Worm (Caenorhabditis elegans) whole organism, L1 larva: Measurements from ENCODE around the gene Y53C12A.3.

Source experiments
- blmp-1 ChIP-seq: fragments of 150-350 bp; optimal IDR thresholded peaks from 2 replicates; lab custom pipeline; 2014; ENCODE audit warnings: missing biosample characterization, missing genetic modification characterization
- elt-2 ChIP-seq: sonication (generic microtip); optimal IDR thresholded peaks from 2 replicates; lab custom pipeline; 2016; ENCODE audit warnings: missing genetic modification characterization, mild to moderate bottlenecking, inconsistent platforms, missing compliant biosample characterization, missing genetic modification reagents
- nhr-77 ChIP-seq: fragments of 150-350 bp; optimal IDR thresholded peaks from 2 replicates; lab custom pipeline; 2014; ENCODE audit warnings: missing biosample characterization, missing genetic modification characterization

The Y53C12A.3 gene

DNA sequence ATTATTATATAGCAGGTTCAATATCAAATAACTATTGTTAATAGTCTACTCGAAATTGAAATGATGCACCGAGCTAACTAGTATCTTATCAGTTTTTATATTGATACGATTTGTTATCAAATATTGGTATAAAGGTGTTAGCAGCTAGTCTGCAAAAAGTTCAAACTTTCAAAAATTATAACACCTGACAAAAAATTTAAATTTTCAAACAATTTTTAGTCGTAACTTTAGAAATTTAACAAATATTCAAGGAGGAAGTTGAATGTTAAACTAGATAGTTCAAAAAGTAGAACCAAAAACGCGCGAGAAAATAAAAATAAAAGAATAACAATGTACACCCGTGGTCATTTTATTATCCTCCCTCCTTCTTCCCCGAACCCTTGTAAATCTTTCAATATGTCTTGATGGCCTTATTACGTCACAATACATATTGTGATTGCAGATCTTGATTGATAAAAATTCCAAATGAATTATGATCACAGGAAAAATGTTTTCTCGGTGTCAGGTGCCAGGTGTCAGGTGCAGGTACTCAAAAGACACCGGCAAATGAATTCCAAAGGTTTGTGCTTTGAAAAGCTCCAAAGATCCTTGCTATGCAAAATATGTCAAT is 50.4 kb downstream of the Y53C12A.3 start, which contains the start of gene ZK1307.1:
Gene ZK1307.1 (minus strand): TSS at position 51 of the 610 bp plus-strand sequence.
- TF ChIP-seq blmp-1 (tag; lab: Kevin White, UChicago) (peak; percentile 23), elt-2 (tag; lab: Kevin White, UChicago) (peak; percentile 32), nhr-77 (no peak)
- TF ChIP-seq, all 84 proteins: peak for 2
